Worm (Caenorhabditis elegans) whole organism, mixed stage, embryonic: ENCODE data around the gene zhit-2.

Experiments used
- blmp-1 ChIP-seq: fragments of 150-350 bp; optimal IDR thresholded peaks from 2 replicates; lab custom pipeline; 2014; ENCODE audit warnings: missing biosample characterization, missing genetic modification characterization
- ces-1 ChIP-seq: fragments of 150-350 bp; optimal IDR thresholded peaks from 2 replicates; lab custom pipeline; 2014; ENCODE audit warnings: missing biosample characterization, missing genetic modification reagents, missing genetic modification characterization
- elt-1 ChIP-seq: sonication (generic microtip); optimal IDR thresholded peaks from 2 replicates; lab custom pipeline; 2017; ENCODE audit warnings: missing genetic modification characterization, mild to moderate bottlenecking, missing compliant biosample characterization, antibody characterized with exemption, moderate library complexity, borderline replicate concordance; ENCODE audit not compliant: insufficient read depth
- elt-3 ChIP-seq: fragments of 150-350 bp; optimal IDR thresholded peaks from 2 replicates; lab custom pipeline; 2014; ENCODE audit warnings: missing biosample characterization, missing genetic modification characterization
- lin-13 ChIP-seq: fragments of 150-350 bp; optimal IDR thresholded peaks from 2 replicates; lab custom pipeline; 2014; ENCODE audit warnings: missing biosample characterization, missing genetic modification characterization
- nhr-2 ChIP-seq: fragments of 150-350 bp; optimal IDR thresholded peaks from 2 replicates; lab custom pipeline; 2014; ENCODE audit warnings: missing biosample characterization, missing genetic modification characterization
- nhr-237 ChIP-seq: fragments of 150-350 bp; optimal IDR thresholded peaks from 2 replicates; lab custom pipeline; 2014; ENCODE audit warnings: missing biosample characterization, missing genetic modification characterization
- nhr-28 ChIP-seq: fragments of 150-350 bp; optimal IDR thresholded peaks from 2 replicates; lab custom pipeline; 2014; ENCODE audit warnings: missing biosample characterization, missing genetic modification characterization
- pha-4 ChIP-seq: fragments of 150-350 bp; optimal IDR thresholded peaks from 2 replicates; lab custom pipeline; 2018; ENCODE audit warnings: missing biosample characterization, missing genetic modification reagents, missing genetic modification characterization
- sptf-1 ChIP-seq: sonication (generic microtip); optimal IDR thresholded peaks from 2 replicates; lab custom pipeline; 2017; ENCODE audit warnings: mild to moderate bottlenecking, missing genetic modification characterization, moderate library complexity, missing compliant biosample characterization
- tbx-8 ChIP-seq: fragments of 200-800 bp; sonication (Bioruptor generic); optimal IDR thresholded peaks from 2 replicates; lab custom pipeline; 2018; ENCODE audit warnings: mild to moderate bottlenecking, missing genetic modification characterization, moderate library complexity, missing compliant biosample characterization
- unc-39 ChIP-seq: fragments of 150-350 bp; optimal IDR thresholded peaks from 2 replicates; lab custom pipeline; 2014; ENCODE audit warnings: missing biosample characterization, missing genetic modification characterization
- unc-62 ChIP-seq: fragments of 150-350 bp; optimal IDR thresholded peaks from 2 replicates; lab custom pipeline; 2014; ENCODE audit warnings: missing biosample characterization, missing genetic modification reagents, missing genetic modification characterization

ce11 chrIII:4227363-4227762 lies 16.8 kb downstream of the zhit-2 start:
- no peak for TF ChIP-seq nhr-2 (tag; lab: Kevin White, UChicago)
- TF ChIP-seq nhr-28, result no peak
- no peak for TF ChIP-seq nhr-237 (tag; lab: Kevin White, UChicago)
- no peak for TF ChIP-seq lin-13 (tag; lab: Kevin White, UChicago)
- TF ChIP-seq elt-3 (tag; lab: Kevin White, UChicago), result no peak
- no peak for TF ChIP-seq ces-1
- TF ChIP-seq unc-62 (GFP tag; lab: Kevin White, UChicago), result no peak
- no peak for TF ChIP-seq sptf-1
- TF ChIP-seq pha-4 (tag; lab: Kevin White, UChicago), result no peak
- no peak for TF ChIP-seq unc-39 (tag; lab: Kevin White, UChicago)
- TF ChIP-seq tbx-8 (GFP tag; lab: Kevin White, UChicago), result no peak
- TF ChIP-seq blmp-1 (tag; lab: Kevin White, UChicago), result no peak
- TF ChIP-seq elt-1 (tag; lab: Kevin White, UChicago), result no peak
